Worm (Caenorhabditis elegans) whole organism, L3 larva: ENCODE data around the gene T23F11.11.

ENCODE experiments used
- ama-1 ChIP-seq: fragments of 150-350 bp; optimal IDR thresholded peaks from 2 replicates; lab custom pipeline; 2018
- elt-2 ChIP-seq: sonication (generic microtip); optimal IDR thresholded peaks from 2 replicates; lab custom pipeline; 2016; ENCODE audit warnings: missing genetic modification reagents, mild to moderate bottlenecking, missing genetic modification characterization, missing compliant biosample characterization
- fkh-10 ChIP-seq: sonication (generic microtip); optimal IDR thresholded peaks from 2 replicates; lab custom pipeline; 2017; ENCODE audit warnings: missing biosample characterization, missing genetic modification reagents, missing genetic modification characterization
- lin-15B ChIP-seq: fragments of 150-350 bp; optimal IDR thresholded peaks from 2 replicates; lab custom pipeline; 2014; ENCODE audit warnings: missing biosample characterization, missing genetic modification characterization
- nfya-1 ChIP-seq: sonication (generic microtip); optimal IDR thresholded peaks from 2 replicates; lab custom pipeline; 2017; ENCODE audit warnings: missing genetic modification characterization, mild to moderate bottlenecking, missing compliant biosample characterization, antibody characterized with exemption, moderate library complexity; ENCODE audit not compliant: insufficient read depth
- nhr-237 ChIP-seq: fragments of 150-350 bp; optimal IDR thresholded peaks from 2 replicates; lab custom pipeline; 2014; ENCODE audit warnings: missing biosample characterization, missing genetic modification characterization
- nhr-76 ChIP-seq: fragments of 150-350 bp; sonication (generic microtip); optimal IDR thresholded peaks from 5 replicates; lab custom pipeline; 2014; ENCODE audit warnings: missing biosample characterization, missing genetic modification characterization
- nhr-77 ChIP-seq: fragments of 150-350 bp; optimal IDR thresholded peaks from 2 replicates; lab custom pipeline; 2014; ENCODE audit warnings: missing biosample characterization, missing genetic modification characterization
- pqm-1 ChIP-seq: fragments of 150-350 bp; optimal IDR thresholded peaks from 2 replicates; lab custom pipeline; 2017; ENCODE audit warnings: missing biosample characterization, missing genetic modification characterization, inconsistent platforms
- skn-1 ChIP-seq: fragments of 150-350 bp; optimal IDR thresholded peaks from 2 replicates; lab custom pipeline; 2014; ENCODE audit warnings: missing biosample characterization, missing genetic modification characterization
- unc-39 ChIP-seq: sonication (generic microtip); optimal IDR thresholded peaks from 4 replicates; lab custom pipeline; 2017; ENCODE audit warnings: missing biosample characterization, missing genetic modification characterization
- ztf-11 ChIP-seq: fragments of 150-350 bp; optimal IDR thresholded peaks from 2 replicates; lab custom pipeline; 2014; ENCODE audit warnings: missing biosample characterization, missing genetic modification characterization
- ztf-4 ChIP-seq: fragments of 150-350 bp; optimal IDR thresholded peaks from 2 replicates; lab custom pipeline; 2014; ENCODE audit warnings: missing biosample characterization, missing genetic modification characterization

- TF ChIP-seq nhr-76 (tag; lab: Kevin White, UChicago) (no peak), nhr-237 (no peak), pqm-1 (no peak), nhr-77 (no peak), ztf-11 (no peak), elt-2 (tag; lab: Kevin White, UChicago) (no peak), lin-15B (tag; lab: Kevin White, UChicago) (no peak), fkh-10 (GFP tag; lab: Kevin White, UChicago) (no peak), unc-39 (tag; lab: Kevin White, UChicago) (no peak), ztf-4 (tag; lab: Kevin White, UChicago) (no peak), ama-1 (no peak), skn-1 (tag; lab: Kevin White, UChicago) (no peak), nfya-1 (tag; lab: Kevin White, UChicago) (peak; percentile 38)
Measured at ce11 chrIII:4658384-4658844, 13.0 kb downstream of the T23F11.11 start, which contains the start of gene cdka-1.
